Worm (Caenorhabditis elegans) whole organism, late embryonic: Measurements from ENCODE around the gene C08E8.4.

Experiments used
- C38D4.7 ChIP-seq: fragments of 200-800 bp; sonication (Bioruptor generic); optimal IDR thresholded peaks from 2 replicates; lab custom pipeline; 2018; ENCODE audit warnings: mild to moderate bottlenecking, missing genetic modification characterization, moderate library complexity, missing compliant biosample characterization
- F13H6.1 ChIP-seq: sonication (generic microtip); optimal IDR thresholded peaks from 2 replicates; lab custom pipeline; 2016; ENCODE audit warnings: missing genetic modification characterization, missing compliant biosample characterization
- K02D7.2 ChIP-seq: sonication (generic microtip); optimal IDR thresholded peaks from 2 replicates; lab custom pipeline; 2017; ENCODE audit warnings: mild to moderate bottlenecking, missing genetic modification characterization, missing compliant biosample characterization
- Y22D7AL.16 ChIP-seq: sonication (generic microtip); optimal IDR thresholded peaks from 2 replicates; lab custom pipeline; 2016; ENCODE audit warnings: missing genetic modification characterization, missing compliant biosample characterization
- ceh-14 ChIP-seq: sonication (generic microtip); optimal IDR thresholded peaks from 2 replicates; lab custom pipeline; 2016; ENCODE audit warnings: missing genotype, missing genetic modification characterization, missing compliant biosample characterization
- ceh-2 ChIP-seq: sonication (generic microtip); optimal IDR thresholded peaks from 2 replicates; lab custom pipeline; 2016; ENCODE audit warnings: missing genotype, missing genetic modification characterization, missing compliant biosample characterization
- ceh-24 ChIP-seq: sonication (generic microtip); optimal IDR thresholded peaks from 2 replicates; lab custom pipeline; 2016; ENCODE audit warnings: mild to moderate bottlenecking, missing genetic modification characterization, missing compliant biosample characterization
- ceh-30 ChIP-seq: fragments of 150-350 bp; optimal IDR thresholded peaks from 2 replicates; lab custom pipeline; 2014; ENCODE audit warnings: missing biosample characterization, missing genetic modification characterization
- ceh-31 ChIP-seq: sonication (generic microtip); optimal IDR thresholded peaks from 2 replicates; lab custom pipeline; 2016; ENCODE audit warnings: missing genetic modification characterization, missing compliant biosample characterization
- ceh-45 ChIP-seq: fragments of 200-800 bp; sonication (Bioruptor generic); IDR thresholded peaks from 2 replicates; pipeline ENCODE4 v1.3.6; 2022; ENCODE audit warnings: missing genetic modification reagents, missing genetic modification characterization, missing compliant biosample characterization
- ceh-6 ChIP-seq: fragments of 200-800 bp; sonication (Bioruptor generic); optimal IDR thresholded peaks from 2 replicates; lab custom pipeline; 2018; ENCODE audit warnings: mild to moderate bottlenecking, missing genetic modification characterization, missing compliant biosample characterization
- dmd-4 ChIP-seq: sonication (generic microtip); optimal IDR thresholded peaks from 2 replicates; lab custom pipeline; 2016; ENCODE audit warnings: borderline replicate concordance, missing genetic modification characterization, missing compliant biosample characterization
- dve-1 ChIP-seq: sonication (generic microtip); optimal IDR thresholded peaks from 2 replicates; lab custom pipeline; 2017; ENCODE audit warnings: antibody characterized with exemption, mild to moderate bottlenecking, missing genetic modification characterization, missing compliant biosample characterization
- elt-4 ChIP-seq: sonication (generic microtip); optimal IDR thresholded peaks from 2 replicates; lab custom pipeline; 2016; ENCODE audit warnings: missing genetic modification characterization, missing compliant biosample characterization
- fkh-10 ChIP-seq: fragments of 150-350 bp; optimal IDR thresholded peaks from 2 replicates; lab custom pipeline; 2014; ENCODE audit warnings: missing biosample characterization, missing genetic modification reagents, missing genetic modification characterization
- fkh-6 ChIP-seq: sonication (generic microtip); optimal IDR thresholded peaks from 2 replicates; lab custom pipeline; 2016; ENCODE audit warnings: missing genetic modification characterization, missing compliant biosample characterization
- gmeb-2 ChIP-seq: sonication (generic microtip); optimal IDR thresholded peaks from 2 replicates; lab custom pipeline; 2016; ENCODE audit warnings: missing genetic modification characterization, inconsistent platforms, missing compliant biosample characterization
- hlh-15 ChIP-seq: sonication (generic microtip); optimal IDR thresholded peaks from 2 replicates; lab custom pipeline; 2016; ENCODE audit warnings: missing genetic modification characterization, missing compliant biosample characterization
- hlh-6 ChIP-seq: sonication (generic microtip); optimal IDR thresholded peaks from 2 replicates; lab custom pipeline; 2016; ENCODE audit warnings: missing genotype, missing genetic modification characterization, missing compliant biosample characterization
- pag-3 ChIP-seq: sonication (generic microtip); optimal IDR thresholded peaks from 2 replicates; lab custom pipeline; 2016; ENCODE audit warnings: missing compliant biosample characterization, missing genetic modification characterization, borderline replicate concordance
- pha-2 ChIP-seq: sonication (generic microtip); optimal IDR thresholded peaks from 2 replicates; lab custom pipeline; 2017; ENCODE audit warnings: mild to moderate bottlenecking, missing genetic modification characterization, missing compliant biosample characterization
- pha-4 ChIP-seq: fragments of 150-350 bp; optimal IDR thresholded peaks from 2 replicates; lab custom pipeline; 2018; ENCODE audit warnings: missing biosample characterization, missing genetic modification reagents, missing genetic modification characterization
- pros-1 ChIP-seq: fragments of 150-350 bp; optimal IDR thresholded peaks from 2 replicates; lab custom pipeline; 2014; ENCODE audit warnings: missing biosample characterization, missing genetic modification reagents, missing genetic modification characterization
- ref-2 ChIP-seq: sonication (generic microtip); optimal IDR thresholded peaks from 2 replicates; lab custom pipeline; 2016; ENCODE audit warnings: missing genetic modification characterization, missing compliant biosample characterization
- sox-2 ChIP-seq: fragments of 200-800 bp; sonication (Bioruptor generic); IDR thresholded peaks from 2 replicates; pipeline ENCODE4 v1.3.6; 2022; ENCODE audit warnings: missing genetic modification reagents, missing genetic modification characterization, missing compliant biosample characterization
- syd-9 ChIP-seq: sonication (generic microtip); optimal IDR thresholded peaks from 2 replicates; lab custom pipeline; 2016; ENCODE audit warnings: mild to moderate bottlenecking, missing genetic modification characterization, moderate library complexity, missing compliant biosample characterization
- ttx-3 ChIP-seq: sonication (generic microtip); optimal IDR thresholded peaks from 2 replicates; lab custom pipeline; 2016; ENCODE audit warnings: missing genetic modification reagents, missing genetic modification characterization, missing compliant biosample characterization
- unc-3 ChIP-seq, 2 experiments: fragments of 200-800 bp in 1 of 2; sonication (Bioruptor generic) in 1 of 2; sonication (generic microtip) in 1 of 2; conservative IDR thresholded peaks in 1 of 2; optimal IDR thresholded peaks in 1 of 2; 2 replicates each; pipeline versions ENCODE4 v1.3.6 to Lab custom; 2016 to 2022; ENCODE audit warnings: missing compliant biosample characterization in 2 of 2, missing genetic modification characterization in 2 of 2, missing genetic modification reagents in 1 of 2
- unc-42 ChIP-seq: sonication (generic microtip); optimal IDR thresholded peaks from 2 replicates; lab custom pipeline; 2016; ENCODE audit warnings: missing genotype, missing genetic modification characterization, missing compliant biosample characterization
- unc-86 ChIP-seq: sonication (generic microtip); optimal IDR thresholded peaks from 2 replicates; lab custom pipeline; 2016; ENCODE audit warnings: missing genetic modification characterization, missing compliant biosample characterization
- zip-5 ChIP-seq: sonication (generic microtip); optimal IDR thresholded peaks from 2 replicates; lab custom pipeline; 2016; ENCODE audit warnings: missing genetic modification characterization, missing compliant biosample characterization
- ztf-16 ChIP-seq: sonication (generic microtip); optimal IDR thresholded peaks from 2 replicates; lab custom pipeline; 2017; ENCODE audit warnings: missing genetic modification characterization, missing compliant biosample characterization

C08E8.4 gene

DNA sequence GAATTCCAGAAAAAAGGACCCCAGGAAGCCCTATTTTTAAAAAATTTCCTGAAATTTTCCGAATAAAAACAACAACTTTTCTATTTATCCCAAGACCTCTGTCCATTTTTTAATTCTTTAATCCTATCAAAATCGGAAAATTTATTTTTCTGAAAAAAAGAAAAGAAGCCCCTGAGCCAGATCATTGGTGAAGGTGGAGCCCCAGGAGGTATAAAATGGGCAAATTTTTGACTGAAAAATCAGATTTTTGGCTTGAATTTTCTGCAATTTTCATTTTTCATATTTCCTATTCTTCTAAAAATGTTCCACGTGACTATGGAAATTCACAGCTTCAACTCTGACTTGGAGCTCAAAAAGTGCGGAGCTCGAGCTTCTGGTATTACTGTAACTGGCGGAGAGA is 7.2 kb downstream of the C08E8.4 start, which contains the start of gene Y51A2B.8:
Gene Y51A2B.8 (plus strand): TSS at position 301 of the 400 bp plus-strand sequence.
- TF ChIP-seq ceh-6 (GFP tag; lab: Kevin White, UChicago) (no peak), ztf-16 (no peak), fkh-10 (GFP tag; lab: Kevin White, UChicago) (no peak), pag-3 (tag; lab: Kevin White, UChicago) (no peak), syd-9 (tag; lab: Kevin White, UChicago) (no peak), ceh-45 (GFP tag; lab: Robert Waterston, UW) (no peak), pha-2 (tag; lab: Kevin White, UChicago) (no peak), ceh-31 (tag; lab: Kevin White, UChicago) (no peak)

ce11 chrV:18382590-18382989 is 10.9 kb downstream of the C08E8.4 start, which contains the start of gene nhr-288:
nhr-288 (minus strand) TSS chrV:18382690.
- TF ChIP-seq zip-5 (tag; lab: Kevin White, UChicago), result no peak
- no peak for TF ChIP-seq hlh-15 (tag; lab: Kevin White, UChicago)
- TF ChIP-seq pag-3 (tag; lab: Kevin White, UChicago), result no peak
- no peak for TF ChIP-seq hlh-6
- TF ChIP-seq ceh-14, result no peak
- TF ChIP-seq dve-1, result no peak
- TF ChIP-seq elt-4 (tag; lab: Kevin White, UChicago), result no peak
- no peak for TF ChIP-seq gmeb-2 (tag; lab: Kevin White, UChicago)
- no peak for TF ChIP-seq ref-2 (tag; lab: Kevin White, UChicago)
- TF ChIP-seq ceh-24 (tag; lab: Kevin White, UChicago), result no peak
- TF ChIP-seq pha-4 (tag; lab: Kevin White, UChicago), result no peak
- no peak for TF ChIP-seq ttx-3 (tag; lab: Kevin White, UChicago)
- TF ChIP-seq pros-1 (tag; lab: Kevin White, UChicago), result no peak
- no peak for TF ChIP-seq C38D4.7 (GFP tag; lab: Kevin White, UChicago)
- TF ChIP-seq ceh-2 (tag; lab: Kevin White, UChicago), result no peak
- no peak for TF ChIP-seq dmd-4 (tag; lab: Kevin White, UChicago)
- no peak for TF ChIP-seq fkh-6 (tag; lab: Kevin White, UChicago)

DNA sequence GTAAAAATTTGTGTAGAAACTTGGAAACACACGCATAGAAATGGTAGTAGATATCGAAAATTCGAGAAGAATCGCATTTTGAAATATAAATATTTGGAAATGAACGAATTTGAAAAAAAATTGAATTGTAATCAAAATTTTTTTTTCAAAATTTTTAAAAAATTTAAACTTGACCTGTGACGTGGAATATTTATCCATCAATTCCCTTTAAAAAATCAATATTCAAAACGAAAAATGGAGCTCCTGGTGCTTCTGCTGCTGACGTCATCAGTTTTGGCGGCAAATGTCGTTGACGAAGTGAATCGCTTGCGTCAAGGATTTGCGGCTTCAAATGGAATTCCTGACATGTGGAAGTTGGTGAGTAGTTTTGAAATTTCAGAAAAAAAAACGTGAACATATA is 17.4 kb downstream of the C08E8.4 start, which contains the start of the genes Y51A2B.4 and Y51A2B.5:
Gene Y51A2B.4 (minus strand): TSS at position 101 of the 400 bp plus-strand sequence.
Gene Y51A2B.5 (plus strand): TSS at position 232 of the 400 bp plus-strand sequence.
- TF ChIP-seq unc-3 (GFP tag; conservative IDR thresholded peaks at IDR 0.05; lab: Robert Waterston, UW) (no peak), unc-3 (tag; optimal IDR thresholded peaks at IDR 0.05; lab: Kevin White, UChicago) (no peak), pha-4 (tag; lab: Kevin White, UChicago) (no peak), unc-86 (tag; lab: Kevin White, UChicago) (no peak), ceh-30 (tag; lab: Kevin White, UChicago) (no peak), K02D7.2 (tag; lab: Kevin White, UChicago) (no peak), sox-2 (GFP tag; lab: Robert Waterston, UW) (no peak), dmd-4 (tag; lab: Kevin White, UChicago) (no peak), Y22D7AL.16 (tag; lab: Kevin White, UChicago) (no peak)
- TF ChIP-seq, all 69 proteins: peak for 0

- no peak for TF ChIP-seq Y22D7AL.16 (tag; lab: Kevin White, UChicago)
- no peak for TF ChIP-seq unc-42
These were observed 22.6 kb downstream of the C08E8.4 start, which contains the start of gene Y51A2B.6 for ce11 chrV:18394203-18394602. Y51A2B.6 (minus strand) TSS chrV:18394303.

DNA sequence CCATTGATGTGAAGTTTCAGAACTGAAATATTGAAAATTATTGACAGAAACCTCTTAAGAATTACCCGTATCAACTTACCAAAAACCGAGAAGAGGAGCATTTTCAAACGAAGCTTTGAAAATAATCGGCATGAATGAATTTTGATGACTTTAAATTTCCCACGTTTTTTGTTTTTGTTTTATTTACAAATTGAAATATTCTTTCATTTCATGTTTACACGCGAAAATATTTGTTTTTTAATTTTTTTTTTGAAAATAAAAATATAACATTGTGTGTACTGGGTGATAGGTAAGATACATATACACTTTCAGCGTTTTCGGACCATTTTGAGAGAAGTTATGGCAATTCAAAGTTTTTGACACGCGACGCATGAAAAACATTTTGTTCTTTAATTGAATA is 24.0 kb downstream of the C08E8.4 start, which contains the start of gene Y51A2B.9:
Gene Y51A2B.9 (minus strand): TSS at position 101 of the 400 bp plus-strand sequence.
- TF ChIP-seq F13H6.1 (tag; lab: Kevin White, UChicago), result no peak
- TF ChIP-seq hlh-15 (tag; lab: Kevin White, UChicago), result no peak
- TF ChIP-seq unc-42, result no peak
